Worm (Caenorhabditis elegans): ENCODE results near the gene Y47C4A.1.

DNA sequence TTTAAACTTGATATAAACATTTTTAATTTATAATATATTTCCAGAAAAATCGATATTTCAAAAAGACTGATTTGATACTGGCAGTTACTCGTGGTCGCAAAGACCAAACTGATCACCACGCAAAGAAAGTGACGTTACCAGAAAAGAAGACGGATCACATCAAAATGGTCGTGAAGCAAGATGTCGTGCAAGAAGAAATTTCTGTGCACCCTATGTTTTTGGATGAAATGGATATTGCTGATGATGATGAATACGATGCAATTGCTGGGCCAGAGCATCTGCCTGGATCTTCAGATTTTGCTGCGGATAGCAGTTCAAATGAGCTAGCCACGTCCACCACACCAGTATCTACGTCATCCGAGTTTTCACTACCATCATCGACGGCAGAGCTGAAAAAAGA, 42.7 kb upstream of the Y47C4A.1 start:
- TF ChIP-seq snpc-4 (tag; optimal IDR thresholded peaks at IDR 0.05) (no peak), daf-8 (GFP tag; IDR thresholded peaks at IDR 0.05) (no peak), mes-2 (tag; optimal IDR thresholded peaks at IDR 0.05; ENCODE audit: poor library complexity, severe bottlenecking) (no peak), ceh-82 (tag; optimal IDR thresholded peaks at IDR 0.05) (no peak), skn-1 (tag; optimal IDR thresholded peaks at IDR 0.05) (no peak), nhr-42 (GFP tag; IDR thresholded peaks at IDR 0.05) (no peak)
